Worm (Caenorhabditis elegans) whole organism, L4 larva: ENCODE results near the gene ZK1098.9.
A peak's percentile ranks its signal among the peaks of the same experiment; 100 is the strongest.

Experiments
- D1046.2 ChIP-seq: fragments of 200-800 bp; sonication (Bioruptor generic); IDR thresholded peaks from 2 replicates; pipeline ENCODE4 v1.3.6; 2022; ENCODE audit warnings: missing genetic modification characterization, missing compliant biosample characterization
- R02D3.7 ChIP-seq: fragments of 150-350 bp; sonication (generic microtip); optimal IDR thresholded peaks from 3 replicates; lab custom pipeline; 2014; ENCODE audit warnings: missing biosample characterization, missing genetic modification characterization
- Y48G9A.11 ChIP-seq: fragments of 200-800 bp; sonication (Bioruptor generic); IDR thresholded peaks from 2 replicates; pipeline ENCODE4 v1.3.6; 2022; ENCODE audit warnings: missing genetic modification reagents, missing genetic modification characterization, missing compliant biosample characterization
- aha-1 ChIP-seq: fragments of 150-350 bp; peaks from one replicate; lab custom pipeline; 2014; ENCODE audit warnings: missing biosample characterization, missing genetic modification characterization
- aly-2 ChIP-seq: sonication (generic microtip); optimal IDR thresholded peaks from 2 replicates; lab custom pipeline; 2018; ENCODE audit warnings: missing biosample characterization, missing genetic modification characterization
- arid-1 ChIP-seq: fragments of 200-800 bp; sonication (Bioruptor generic); conservative IDR thresholded peaks from 2 replicates; pipeline ENCODE4 v1.3.6; 2022; ENCODE audit warnings: missing genetic modification reagents, missing genetic modification characterization, missing compliant biosample characterization
- cey-2 ChIP-seq: sonication (generic microtip); optimal IDR thresholded peaks from 3 replicates; lab custom pipeline; 2017; ENCODE audit warnings: missing genetic modification characterization, mild to moderate bottlenecking, missing compliant biosample characterization, antibody characterized with exemption, borderline replicate concordance; ENCODE audit not compliant: insufficient read depth
- daf-12 ChIP-seq: fragments of 150-350 bp; optimal IDR thresholded peaks from 2 replicates; lab custom pipeline; 2014; ENCODE audit warnings: missing biosample characterization, missing genetic modification reagents, missing genetic modification characterization
- dmd-6 ChIP-seq: fragments of 200-800 bp; sonication (Bioruptor generic); IDR thresholded peaks from 2 replicates; pipeline ENCODE4 v1.3.6; 2022; ENCODE audit warnings: missing genetic modification reagents, missing genetic modification characterization, missing compliant biosample characterization
- dmd-8 ChIP-seq: fragments of 200-800 bp; sonication (Bioruptor generic); IDR thresholded peaks from 2 replicates; pipeline ENCODE4 v1.3.6; 2022; ENCODE audit warnings: missing genetic modification characterization, missing compliant biosample characterization
- dmd-9 ChIP-seq: fragments of 200-800 bp; sonication (Bioruptor generic); IDR thresholded peaks from 2 replicates; pipeline ENCODE4 v1.3.6; 2022; ENCODE audit warnings: missing genetic modification reagents, missing genetic modification characterization, missing compliant biosample characterization
- dpl-1 ChIP-seq: fragments of 150-350 bp; optimal IDR thresholded peaks from 2 replicates; lab custom pipeline; 2014; ENCODE audit warnings: missing biosample characterization, missing genetic modification reagents, missing genetic modification characterization
- duxl-1 ChIP-seq: sonication (generic microtip); optimal IDR thresholded peaks from 2 replicates; lab custom pipeline; 2016; ENCODE audit warnings: mild to moderate bottlenecking, missing genetic modification characterization, moderate library complexity, missing compliant biosample characterization; ENCODE audit not compliant: poor library complexity
- dve-1 ChIP-seq: sonication (generic microtip); optimal IDR thresholded peaks from 2 replicates; lab custom pipeline; 2017; ENCODE audit warnings: antibody characterized with exemption, mild to moderate bottlenecking, missing genetic modification characterization, missing compliant biosample characterization; ENCODE audit not compliant: insufficient read depth
- egl-27 ChIP-seq: sonication (generic microtip); optimal IDR thresholded peaks from 3 replicates; lab custom pipeline; 2017; ENCODE audit warnings: missing biosample characterization, missing genetic modification reagents, missing genetic modification characterization
- hif-1 ChIP-seq, 2 experiments: sonication (generic microtip); optimal IDR thresholded peaks; 2 replicates each; lab custom pipeline; 2016 to 2017; ENCODE audit warnings: missing compliant biosample characterization in 2 of 2, missing genetic modification characterization in 2 of 2, missing genetic modification reagents in 2 of 2, missing genotype in 2 of 2, mild to moderate bottlenecking in 1 of 2
- hlh-11 ChIP-seq: fragments of 200-800 bp; sonication (Bioruptor generic); optimal IDR thresholded peaks from 2 replicates; lab custom pipeline; 2018; ENCODE audit warnings: mild to moderate bottlenecking, missing genetic modification characterization, missing compliant biosample characterization
- hlh-30 ChIP-seq: sonication (generic microtip); optimal IDR thresholded peaks from 2 replicates; lab custom pipeline; 2017; ENCODE audit warnings: antibody characterized with exemption, mild to moderate bottlenecking, missing genetic modification characterization, missing compliant biosample characterization; ENCODE audit not compliant: insufficient read depth
- hmg-1.1 ChIP-seq: fragments of 200-800 bp; sonication (Bioruptor generic); IDR thresholded peaks from 2 replicates; pipeline ENCODE4 v1.3.6; 2022; ENCODE audit warnings: missing genetic modification reagents, missing genetic modification characterization, missing compliant biosample characterization
- lin-38 ChIP-seq: fragments of 200-800 bp; sonication (Bioruptor generic); IDR thresholded peaks from 2 replicates; pipeline ENCODE4 v1.3.6; 2022; ENCODE audit warnings: missing genetic modification reagents, missing genetic modification characterization, missing compliant biosample characterization
- lsy-2 ChIP-seq, 2 experiments: fragments of 150-350 bp in 1 of 2; sonication (generic microtip) in 1 of 2; optimal IDR thresholded peaks; 2 replicates each; lab custom pipeline; 2014 to 2017; ENCODE audit warnings: missing biosample characterization in 2 of 2, missing genetic modification characterization in 2 of 2
- madf-9 ChIP-seq: fragments of 200-800 bp; sonication (Bioruptor generic); conservative IDR thresholded peaks from 2 replicates; pipeline ENCODE4 v1.3.6; 2022; ENCODE audit warnings: missing genetic modification reagents, missing genetic modification characterization, missing compliant biosample characterization
- mdt-29 ChIP-seq: fragments of 200-800 bp; sonication (Bioruptor generic); IDR thresholded peaks from 2 replicates; pipeline ENCODE4 v1.3.6; 2022; ENCODE audit warnings: missing genetic modification reagents, missing genetic modification characterization, missing compliant biosample characterization
- mep-1 ChIP-seq: fragments of 150-350 bp; sonication (generic microtip); optimal IDR thresholded peaks from 3 replicates; lab custom pipeline; 2014; ENCODE audit warnings: missing biosample characterization, missing genetic modification characterization
- mes-2 ChIP-seq: sonication (generic microtip); optimal IDR thresholded peaks from 2 replicates; lab custom pipeline; 2016; ENCODE audit warnings: missing genotype, mild to moderate bottlenecking, missing genetic modification characterization, missing compliant biosample characterization; ENCODE audit not compliant: poor library complexity, severe bottlenecking
- mxl-3 ChIP-seq: fragments of 200-800 bp; sonication (Bioruptor generic); optimal IDR thresholded peaks from 2 replicates; lab custom pipeline; 2018; ENCODE audit warnings: mild to moderate bottlenecking, missing genetic modification characterization, missing compliant biosample characterization
- nhr-10 ChIP-seq: fragments of 150-350 bp; optimal IDR thresholded peaks from 2 replicates; lab custom pipeline; 2014; ENCODE audit warnings: missing biosample characterization, missing genetic modification characterization
- nhr-102 ChIP-seq: sonication (generic microtip); optimal IDR thresholded peaks from 2 replicates; lab custom pipeline; 2016; ENCODE audit warnings: mild to moderate bottlenecking, missing genetic modification characterization, moderate library complexity, missing compliant biosample characterization
- nhr-25 ChIP-seq: sonication (generic microtip); optimal IDR thresholded peaks from 2 replicates; lab custom pipeline; 2017; ENCODE audit warnings: missing genetic modification characterization, mild to moderate bottlenecking, missing compliant biosample characterization, antibody characterized with exemption, moderate library complexity, borderline replicate concordance; ENCODE audit not compliant: insufficient read depth
- nhr-28 ChIP-seq: fragments of 150-350 bp; optimal IDR thresholded peaks from 2 replicates; lab custom pipeline; 2014; ENCODE audit warnings: missing biosample characterization, missing genetic modification characterization
- nhr-48 ChIP-seq: sonication (generic microtip); optimal IDR thresholded peaks from 2 replicates; lab custom pipeline; 2016; ENCODE audit warnings: mild to moderate bottlenecking, missing genetic modification characterization, missing compliant biosample characterization
- nhr-76 ChIP-seq: fragments of 150-350 bp; optimal IDR thresholded peaks from 2 replicates; lab custom pipeline; 2014; ENCODE audit warnings: missing biosample characterization, missing genetic modification characterization
- php-3 ChIP-seq: fragments of 200-800 bp; sonication (Bioruptor generic); IDR thresholded peaks from 2 replicates; pipeline ENCODE4 v1.3.6; 2022; ENCODE audit warnings: missing genetic modification reagents, missing genetic modification characterization, missing compliant biosample characterization
- sdz-12 ChIP-seq: fragments of 200-800 bp; sonication (Bioruptor generic); optimal IDR thresholded peaks from 2 replicates; lab custom pipeline; 2018; ENCODE audit warnings: mild to moderate bottlenecking, missing genetic modification characterization, missing compliant biosample characterization
- snpc-1.2 ChIP-seq: fragments of 200-800 bp; sonication (Bioruptor generic); IDR thresholded peaks from 2 replicates; pipeline ENCODE4 v1.3.6; 2022; ENCODE audit warnings: missing genetic modification reagents, missing genetic modification characterization, missing compliant biosample characterization
- spr-1 ChIP-seq: sonication (generic microtip); optimal IDR thresholded peaks from 2 replicates; lab custom pipeline; 2016; ENCODE audit warnings: mild to moderate bottlenecking, missing genetic modification characterization, missing compliant biosample characterization
- unc-130 ChIP-seq: sonication (generic microtip); optimal IDR thresholded peaks from 2 replicates; lab custom pipeline; 2016; ENCODE audit warnings: missing genetic modification reagents, missing genetic modification characterization, missing compliant biosample characterization
- unc-62 ChIP-seq, 3 experiments: fragments of 150-350 bp in 1 of 3; sonication (generic microtip); optimal IDR thresholded peaks in 2 of 3; peaks in 1 of 3; 1 replicate in 1 of 3; 2 replicates in 2 of 3; lab custom pipeline; 2014 to 2017; ENCODE audit warnings: missing biosample characterization in 3 of 3, missing genetic modification characterization in 3 of 3, missing genetic modification reagents in 3 of 3, missing genotype in 1 of 3
- vab-7 ChIP-seq: fragments of 200-800 bp; sonication (Bioruptor generic); IDR thresholded peaks from 2 replicates; pipeline ENCODE4 v1.3.6; 2022; ENCODE audit warnings: missing genetic modification reagents, missing genetic modification characterization, missing compliant biosample characterization
- zfp-3 ChIP-seq: fragments of 200-800 bp; sonication (Bioruptor generic); conservative IDR thresholded peaks from 2 replicates; pipeline ENCODE4 v1.3.6; 2022; ENCODE audit warnings: missing genetic modification reagents, missing genetic modification characterization, missing compliant biosample characterization
- ztf-11 ChIP-seq: fragments of 150-350 bp; optimal IDR thresholded peaks from 2 replicates; lab custom pipeline; 2014; ENCODE audit warnings: missing biosample characterization, missing genetic modification characterization

Gene ZK1098.9

DNA sequence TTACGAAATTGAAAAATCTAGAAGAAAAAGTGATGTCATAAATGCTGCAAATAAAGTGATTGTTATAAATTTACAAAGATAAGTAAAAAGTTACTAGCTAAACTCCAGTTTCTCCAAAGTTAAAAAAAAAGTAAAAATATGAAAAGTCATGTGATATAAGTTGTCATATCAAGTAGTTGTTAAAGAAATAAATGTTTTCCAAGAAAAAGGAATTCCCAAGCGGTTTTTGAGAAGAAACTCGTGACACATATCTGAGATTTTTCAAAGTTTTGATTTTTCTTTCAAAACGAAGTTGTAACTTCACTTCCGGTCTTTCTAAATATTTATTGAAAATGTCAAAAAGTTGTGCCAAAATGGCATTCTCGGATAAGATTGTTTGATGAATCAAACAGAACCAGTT, 43.2 kb upstream of the ZK1098.9 start:
- no peak for TF ChIP-seq aly-2 (tag; lab: Kevin White, UChicago)
- peak in 1 of 2 experiments; percentile 38 for TF ChIP-seq lsy-2 (tag; optimal IDR thresholded peaks at IDR 0.05; lab: Kevin White, UChicago)
- no peak for TF ChIP-seq dpl-1 (GFP tag; lab: Kevin White, UChicago)
- no peak for TF ChIP-seq vab-7 (GFP tag; lab: Robert Waterston, UW)
- TF ChIP-seq cey-2 (tag; lab: Kevin White, UChicago), result no peak
- no peak for TF ChIP-seq nhr-102
- TF ChIP-seq mep-1 (tag; lab: Kevin White, UChicago), result peak; percentile 42
- no peak for TF ChIP-seq ztf-11 (tag; lab: Kevin White, UChicago)
- TF ChIP-seq hlh-30, result peak; percentile 21
- TF ChIP-seq dmd-6 (GFP tag; lab: Robert Waterston, UW), result no peak
- no peak for TF ChIP-seq mdt-29
- TF ChIP-seq unc-62 (GFP tag; optimal IDR thresholded peaks at IDR 0.05 in 1 of 2; lab: Kevin White, UChicago), result peak in 1 of 2 experiments; percentile 83
- TF ChIP-seq unc-62 (tag; optimal IDR thresholded peaks at IDR 0.05; lab: Kevin White, UChicago), result no peak
- no peak for TF ChIP-seq nhr-10
- no peak for TF ChIP-seq mes-2
- no peak for TF ChIP-seq nhr-76 (tag; lab: Kevin White, UChicago)
- TF ChIP-seq zfp-3 (GFP tag; lab: Robert Waterston, UW), result no peak
- TF ChIP-seq daf-12 (tag; lab: Kevin White, UChicago), result no peak

- TF ChIP-seq R02D3.7 (tag; lab: Kevin White, UChicago) (no peak), unc-62 (GFP tag; optimal IDR thresholded peaks at IDR 0.05 in 1 of 2; lab: Kevin White, UChicago) (peak in 1 of 2 experiments; percentile 96), unc-62 (tag; optimal IDR thresholded peaks at IDR 0.05; lab: Kevin White, UChicago) (no peak), D1046.2 (GFP tag; lab: Robert Waterston, UW) (no peak), hif-1 (tag; optimal IDR thresholded peaks at IDR 0.05; lab: Kevin White, UChicago) (no peak), dmd-8 (GFP tag; lab: Robert Waterston, UW) (no peak), mxl-3 (peak; percentile 33), egl-27 (tag; lab: Kevin White, UChicago) (no peak), duxl-1 (tag; lab: Kevin White, UChicago) (no peak), dve-1 (tag; lab: Kevin White, UChicago) (peak; percentile 10), madf-9 (GFP tag; lab: Robert Waterston, UW) (no peak), snpc-1.2 (GFP tag; lab: Robert Waterston, UW) (no peak), nhr-25 (tag; lab: Kevin White, UChicago) (peak; percentile 11), aly-2 (tag; lab: Kevin White, UChicago) (no peak), nhr-48 (tag; lab: Kevin White, UChicago) (no peak), nhr-28 (peak; percentile 65), hlh-11 (no peak), aha-1 (tag; lab: Kevin White, UChicago) (peak; percentile 85), spr-1 (tag; lab: Kevin White, UChicago) (no peak), lsy-2 (tag; optimal IDR thresholded peaks at IDR 0.05; lab: Kevin White, UChicago) (peak in 1 of 2 experiments; percentile 31)
Measured at ce11 chrIII:9502155-9502714, 42.0 kb upstream of the ZK1098.9 start.

DNA sequence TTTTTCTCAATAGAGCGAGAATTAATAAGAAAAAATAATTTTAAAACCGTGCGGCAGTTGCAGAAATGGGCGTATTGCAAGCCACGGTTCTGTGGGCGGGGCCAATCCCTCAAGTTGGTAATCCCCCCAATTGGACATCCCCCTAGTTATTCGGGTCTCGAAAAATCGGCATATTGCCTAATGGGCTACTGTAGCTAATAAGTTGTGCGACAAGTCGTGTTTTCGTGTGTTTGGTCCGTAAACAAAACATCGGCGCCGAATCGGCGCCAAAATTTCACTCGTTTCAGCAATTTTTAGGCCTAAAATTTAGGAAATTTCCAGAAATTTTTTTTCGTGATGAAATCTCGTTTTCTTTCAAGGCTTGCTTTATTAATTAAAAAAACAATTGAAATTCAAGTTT, 39.9 kb upstream of the ZK1098.9 start:
- TF ChIP-seq hmg-1.1 (GFP tag; lab: Robert Waterston, UW), result no peak
- TF ChIP-seq lin-38 (GFP tag; lab: Robert Waterston, UW), result peak; percentile 61
- no peak for TF ChIP-seq sdz-12 (GFP tag; lab: Kevin White, UChicago)
- TF ChIP-seq dmd-9 (GFP tag; lab: Robert Waterston, UW), result 0 out of 2 replicates have a peak, but pooled peaks have one; percentile 28
- TF ChIP-seq arid-1 (GFP tag; lab: Robert Waterston, UW), result 0 out of 2 replicates have a peak, but pooled peaks have one; percentile 5
- no peak for TF ChIP-seq nhr-48 (tag; lab: Kevin White, UChicago)
- peak; percentile 67; the same call in 1 of the 2 replicates for TF ChIP-seq snpc-1.2 (GFP tag; lab: Robert Waterston, UW)
- no peak for TF ChIP-seq dve-1 (tag; lab: Kevin White, UChicago)
- TF ChIP-seq unc-130 (GFP tag; lab: Kevin White, UChicago), result peak; percentile 65
- TF ChIP-seq Y48G9A.11 (GFP tag; lab: Robert Waterston, UW), result peak; percentile 54; the same call in 1 of the 2 replicates
- TF ChIP-seq php-3, result no peak
